Worm (Caenorhabditis elegans) whole organism, young adult: ENCODE data around the gene hlh-1.

Experiments used
- B0035.1 ChIP-seq: sonication (generic microtip); optimal IDR thresholded peaks from 2 replicates; lab custom pipeline; 2016; ENCODE audit warnings: missing genetic modification characterization, mild to moderate bottlenecking, missing compliant biosample characterization, missing genotype, missing genetic modification reagents
- D2030.7 ChIP-seq: fragments of 200-800 bp; sonication (Bioruptor generic); IDR thresholded peaks from 2 replicates; pipeline ENCODE4 v1.3.6; 2022; ENCODE audit warnings: missing genetic modification reagents, missing genetic modification characterization, missing compliant biosample characterization
- F33H1.4 ChIP-seq: fragments of 200-800 bp; sonication (Bioruptor generic); IDR thresholded peaks from 2 replicates; pipeline ENCODE4 v1.3.6; 2022; ENCODE audit warnings: missing genetic modification reagents, missing genetic modification characterization, missing compliant biosample characterization
- F55B11.4 ChIP-seq: sonication (generic microtip); optimal IDR thresholded peaks from 2 replicates; lab custom pipeline; 2016; ENCODE audit warnings: missing compliant biosample characterization, missing genetic modification characterization, borderline replicate concordance; ENCODE audit not compliant: insufficient read depth
- K11D2.4 ChIP-seq: fragments of 200-800 bp; sonication (Bioruptor generic); IDR thresholded peaks from 2 replicates; pipeline ENCODE4 v1.3.6; 2022; ENCODE audit warnings: missing genetic modification reagents, missing genetic modification characterization, missing compliant biosample characterization
- T26A5.8 ChIP-seq: sonication (generic microtip); optimal IDR thresholded peaks from 2 replicates; lab custom pipeline; 2016; ENCODE audit warnings: missing genetic modification characterization, missing compliant biosample characterization
- Y53F4B.3 ChIP-seq: fragments of 200-800 bp; sonication (Bioruptor generic); IDR thresholded peaks from 2 replicates; pipeline ENCODE4 v1.3.6; 2022; ENCODE audit warnings: missing genetic modification reagents, missing genetic modification characterization, missing compliant biosample characterization
- Y53G8AR.9 ChIP-seq: fragments of 200-800 bp; sonication (Bioruptor generic); conservative IDR thresholded peaks from 2 replicates; pipeline ENCODE4 v1.3.6; 2022; ENCODE audit warnings: missing genetic modification reagents, missing genetic modification characterization, missing compliant biosample characterization
- Y95B8A.8 ChIP-seq: fragments of 200-800 bp; sonication (Bioruptor generic); IDR thresholded peaks from 2 replicates; pipeline ENCODE4 v1.3.6; 2022; ENCODE audit warnings: missing genetic modification reagents, missing genetic modification characterization, missing compliant biosample characterization
- atf-7 ChIP-seq: sonication (generic microtip); optimal IDR thresholded peaks from 2 replicates; lab custom pipeline; 2017; ENCODE audit warnings: mild to moderate bottlenecking, missing genetic modification characterization, missing compliant biosample characterization
- athp-1 ChIP-seq: sonication (generic microtip); optimal IDR thresholded peaks from 2 replicates; lab custom pipeline; 2017; ENCODE audit warnings: mild to moderate bottlenecking, missing genetic modification characterization, missing compliant biosample characterization
- attf-5 ChIP-seq: fragments of 200-800 bp; sonication (Bioruptor generic); optimal IDR thresholded peaks from 2 replicates; lab custom pipeline; 2018; ENCODE audit warnings: mild to moderate bottlenecking, missing genetic modification characterization, missing compliant biosample characterization
- bed-2 ChIP-seq: fragments of 200-800 bp; sonication (Bioruptor generic); IDR thresholded peaks from 2 replicates; pipeline ENCODE4 v1.3.6; 2022; ENCODE audit warnings: missing genetic modification reagents, missing genetic modification characterization, missing compliant biosample characterization
- cebp-2 ChIP-seq: fragments of 200-800 bp; sonication (Bioruptor generic); IDR thresholded peaks from 2 replicates; pipeline ENCODE4 v1.3.6; 2022; ENCODE audit warnings: missing genetic modification characterization, missing compliant biosample characterization
- chd-7 ChIP-seq: sonication (generic microtip); optimal IDR thresholded peaks from 2 replicates; lab custom pipeline; 2016; ENCODE audit warnings: mild to moderate bottlenecking, missing genetic modification characterization, moderate library complexity, missing compliant biosample characterization
- dox-1 ChIP-seq: fragments of 200-800 bp; sonication (Bioruptor generic); IDR thresholded peaks from 2 replicates; pipeline ENCODE4 v1.3.6; 2022; ENCODE audit warnings: missing genetic modification reagents, missing genetic modification characterization, missing compliant biosample characterization
- dpl-1 ChIP-seq: fragments of 150-350 bp; optimal IDR thresholded peaks from 2 replicates; lab custom pipeline; 2014; ENCODE audit warnings: missing biosample characterization, missing genetic modification reagents, missing genetic modification characterization
- efl-1 ChIP-seq: fragments of 150-350 bp; optimal IDR thresholded peaks from 2 replicates; lab custom pipeline; 2014; ENCODE audit warnings: missing biosample characterization, missing genetic modification reagents, missing genetic modification characterization
- ets-4 ChIP-seq: fragments of 200-800 bp; sonication (Bioruptor generic); optimal IDR thresholded peaks from 2 replicates; lab custom pipeline; 2018; ENCODE audit warnings: mild to moderate bottlenecking, missing genetic modification characterization, missing compliant biosample characterization
- gei-17 ChIP-seq: fragments of 200-800 bp; sonication (Bioruptor generic); optimal IDR thresholded peaks from 2 replicates; lab custom pipeline; 2018; ENCODE audit warnings: mild to moderate bottlenecking, missing genetic modification characterization, missing compliant biosample characterization
- hlh-12 ChIP-seq: sonication (generic microtip); optimal IDR thresholded peaks from 2 replicates; lab custom pipeline; 2016; ENCODE audit warnings: missing genetic modification characterization, missing compliant biosample characterization
- hrde-1 ChIP-seq: sonication (generic microtip); optimal IDR thresholded peaks from 2 replicates; lab custom pipeline; 2016; ENCODE audit warnings: missing genetic modification characterization, mild to moderate bottlenecking, missing compliant biosample characterization, moderate library complexity, missing genotype, missing genetic modification reagents, borderline replicate concordance
- hsf-1 ChIP-seq: fragments of 200-800 bp; sonication (Bioruptor generic); IDR thresholded peaks from 2 replicates; pipeline ENCODE4 v1.3.6; 2022; ENCODE audit warnings: missing genetic modification reagents, missing genetic modification characterization, missing compliant biosample characterization
- lag-1 ChIP-seq: fragments of 200-800 bp; sonication (Bioruptor generic); IDR thresholded peaks from 2 replicates; pipeline ENCODE4 v1.3.6; 2022; ENCODE audit warnings: missing genetic modification reagents, missing genetic modification characterization, missing compliant biosample characterization
- lsl-1 ChIP-seq: fragments of 200-800 bp; sonication (Bioruptor generic); optimal IDR thresholded peaks from 2 replicates; lab custom pipeline; 2018; ENCODE audit warnings: mild to moderate bottlenecking, missing genetic modification characterization, moderate library complexity, missing compliant biosample characterization
- madf-10 ChIP-seq: sonication (generic microtip); optimal IDR thresholded peaks from 2 replicates; lab custom pipeline; 2016; ENCODE audit warnings: mild to moderate bottlenecking, missing genetic modification characterization, missing compliant biosample characterization
- madf-6 ChIP-seq: fragments of 200-800 bp; sonication (Bioruptor generic); IDR thresholded peaks from 2 replicates; pipeline ENCODE4 v1.3.6; 2022; ENCODE audit warnings: missing genetic modification reagents, missing genetic modification characterization, missing compliant biosample characterization
- mes-4 ChIP-seq: sonication (generic microtip); optimal IDR thresholded peaks from 2 replicates; lab custom pipeline; 2016; ENCODE audit warnings: missing genotype, missing genetic modification characterization, missing compliant biosample characterization
- nhr-120 ChIP-seq: fragments of 200-800 bp; sonication (Bioruptor generic); IDR thresholded peaks from 2 replicates; pipeline ENCODE4 v1.3.6; 2022; ENCODE audit warnings: missing genetic modification characterization, missing compliant biosample characterization
- nhr-27 ChIP-seq: fragments of 200-800 bp; sonication (Bioruptor generic); optimal IDR thresholded peaks from 2 replicates; lab custom pipeline; 2018; ENCODE audit warnings: mild to moderate bottlenecking, missing genetic modification characterization, moderate library complexity, missing compliant biosample characterization
- nhr-80 ChIP-seq: sonication (generic microtip); optimal IDR thresholded peaks from 2 replicates; lab custom pipeline; 2016; ENCODE audit warnings: missing genetic modification characterization, missing compliant biosample characterization
- nhr-90 ChIP-seq: sonication (generic microtip); optimal IDR thresholded peaks from 2 replicates; lab custom pipeline; 2016; ENCODE audit warnings: missing genotype, mild to moderate bottlenecking, missing genetic modification characterization, missing compliant biosample characterization
- rec-8 ChIP-seq, 2 experiments: sonication (generic microtip); optimal IDR thresholded peaks; 2 replicates each; lab custom pipeline; 2016; ENCODE audit warnings: mild to moderate bottlenecking in 2 of 2, missing genetic modification characterization in 2 of 2, missing genetic modification reagents in 2 of 2, missing genotype in 2 of 2, missing biosample characterization in 1 of 2, missing compliant biosample characterization in 1 of 2, moderate library complexity in 1 of 2
- snpc-3.4 ChIP-seq: sonication (generic microtip); optimal IDR thresholded peaks from 2 replicates; lab custom pipeline; 2017; ENCODE audit warnings: missing genetic modification characterization, mild to moderate bottlenecking, missing compliant biosample characterization, antibody characterized with exemption, moderate library complexity, missing genotype, missing genetic modification reagents
- snpc-4 ChIP-seq, 5 experiments: fragments of 150-350 bp in 1 of 5; sonication (generic microtip) in 4 of 5; optimal IDR thresholded peaks; 2 replicates each; lab custom pipeline; 2014 to 2018; ENCODE audit warnings: missing genetic modification characterization in 5 of 5, missing biosample characterization in 3 of 5, antibody characterized with exemption in 2 of 5, mild to moderate bottlenecking in 2 of 5, missing compliant biosample characterization in 2 of 5, missing genotype in 2 of 5, moderate library complexity in 2 of 5, missing genetic modification reagents in 1 of 5
- somi-1 ChIP-seq: fragments of 200-800 bp; sonication (Bioruptor generic); optimal IDR thresholded peaks from 2 replicates; lab custom pipeline; 2018; ENCODE audit warnings: mild to moderate bottlenecking, missing genetic modification characterization, missing compliant biosample characterization
- sptf-2 ChIP-seq: fragments of 200-800 bp; sonication (Bioruptor generic); optimal IDR thresholded peaks from 2 replicates; lab custom pipeline; 2018; ENCODE audit warnings: mild to moderate bottlenecking, missing genetic modification characterization, missing compliant biosample characterization
- tbx-9 ChIP-seq: sonication (generic microtip); optimal IDR thresholded peaks from 2 replicates; lab custom pipeline; 2016; ENCODE audit warnings: borderline replicate concordance, missing genetic modification characterization, inconsistent platforms, missing compliant biosample characterization
- ztf-18 ChIP-seq: sonication (generic microtip); optimal IDR thresholded peaks from 2 replicates; lab custom pipeline; 2016; ENCODE audit warnings: missing genotype, mild to moderate bottlenecking, missing genetic modification characterization, missing compliant biosample characterization
- ztf-25 ChIP-seq: fragments of 200-800 bp; sonication (Bioruptor generic); IDR thresholded peaks from 2 replicates; pipeline ENCODE4 v1.3.6; 2022; ENCODE audit warnings: missing genetic modification reagents, missing genetic modification characterization, missing compliant biosample characterization
- ztf-6 ChIP-seq: fragments of 200-800 bp; sonication (Bioruptor generic); IDR thresholded peaks from 2 replicates; pipeline ENCODE4 v1.3.6; 2022; ENCODE audit warnings: missing genetic modification reagents, missing genetic modification characterization, missing compliant biosample characterization

Gene hlh-1

ce11 chrII:4554644-4555043, 36.3 kb downstream of the hlh-1 start:
- TF ChIP-seq hsf-1 (GFP tag; lab: Robert Waterston, UW): peak; percentile 93
- TF ChIP-seq F33H1.4: peak; percentile 61

- no peak for TF ChIP-seq madf-6 (GFP tag; lab: Robert Waterston, UW)
- TF ChIP-seq nhr-90 (tag; lab: Kevin White, UChicago): no peak
- TF ChIP-seq bed-2 (GFP tag; lab: Robert Waterston, UW): no peak
- TF ChIP-seq F55B11.4 (tag; lab: Kevin White, UChicago): no peak
- TF ChIP-seq snpc-4 (GFP tag; optimal IDR thresholded peaks at IDR 0.05; lab: Kevin White, UChicago): no peak
- no peak for TF ChIP-seq snpc-4 (tag; optimal IDR thresholded peaks at IDR 0.05; lab: Kevin White, UChicago)
- TF ChIP-seq mes-4 (tag; lab: Kevin White, UChicago): no peak
- TF ChIP-seq Y53G8AR.9 (GFP tag; lab: Robert Waterston, UW): no peak
- no peak for TF ChIP-seq B0035.1 (tag; lab: Kevin White, UChicago)
Measured at ce11 chrII:4557487-4557886, 39.1 kb downstream of the hlh-1 start, which contains the start of gene M03A1.3. Gene M03A1.3 (plus strand): TSS chrII:4557787.

- TF ChIP-seq D2030.7 (GFP tag; lab: Robert Waterston, UW) (no peak), hrde-1 (tag; lab: Kevin White, UChicago) (no peak), T26A5.8 (tag; lab: Kevin White, UChicago) (no peak), ztf-25 (GFP tag; lab: Robert Waterston, UW) (no peak), nhr-90 (tag; lab: Kevin White, UChicago) (no peak), dox-1 (GFP tag; lab: Robert Waterston, UW) (no peak), ets-4 (GFP tag; lab: Kevin White, UChicago) (no peak)
Measured at ce11 chrII:4560068-4560467, 41.7 kb downstream of the hlh-1 start, which contains the start of gene M03A1.8. Gene M03A1.8 (plus strand): TSS chrII:4560336.

- no peak for TF ChIP-seq efl-1
- no peak for TF ChIP-seq cebp-2 (GFP tag; lab: Robert Waterston, UW)
- no peak for TF ChIP-seq nhr-120 (GFP tag; lab: Robert Waterston, UW)
- no peak for TF ChIP-seq nhr-90 (tag; lab: Kevin White, UChicago)
- no peak for TF ChIP-seq K11D2.4
- no peak for TF ChIP-seq nhr-27 (tag; lab: Kevin White, UChicago)
- TF ChIP-seq chd-7 (tag; lab: Kevin White, UChicago): no peak
- no peak for TF ChIP-seq ztf-6 (GFP tag; lab: Robert Waterston, UW)
- TF ChIP-seq dox-1 (GFP tag; lab: Robert Waterston, UW): no peak
Measured at ce11 chrII:4562503-4563000, 44.2 kb downstream of the hlh-1 start, which contains the start of gene dao-2. Gene dao-2 (plus strand): TSS chrII:4562950.

- TF ChIP-seq nhr-80 (peak; percentile 36), Y95B8A.8 (GFP tag; lab: Robert Waterston, UW) (no peak), gei-17 (GFP tag; lab: Kevin White, UChicago) (no peak), hlh-12 (no peak), rec-8 (tag; optimal IDR thresholded peaks at IDR 0.05; lab: Kevin White, UChicago) (no peak), efl-1 (no peak), bed-2 (GFP tag; lab: Robert Waterston, UW) (no peak), somi-1 (GFP tag; lab: Kevin White, UChicago) (no peak), lag-1 (GFP tag; lab: Robert Waterston, UW) (no peak), nhr-120 (GFP tag; lab: Robert Waterston, UW) (no peak), athp-1 (tag; lab: Kevin White, UChicago) (no peak), ztf-18 (tag; lab: Kevin White, UChicago) (peak; percentile 25), lsl-1 (GFP tag; lab: Kevin White, UChicago) (peak; percentile 58), snpc-3.4 (tag; lab: Kevin White, UChicago) (peak; percentile 51), attf-5 (GFP tag; lab: Kevin White, UChicago) (peak; percentile 7), madf-10 (no peak), atf-7 (tag; lab: Kevin White, UChicago) (no peak), tbx-9 (no peak), Y53F4B.3 (no peak), sptf-2 (GFP tag; lab: Kevin White, UChicago) (no peak), dpl-1 (GFP tag; lab: Kevin White, UChicago) (no peak)
Measured at ce11 chrII:4565205-4565604, 46.8 kb downstream of the hlh-1 start.
